Worm (Caenorhabditis elegans) whole organism, late embryonic: ENCODE measurements around the gene F42A9.17.

Source experiments
- C08G9.2 ChIP-seq: sonication (generic microtip); optimal IDR thresholded peaks from 2 replicates; lab custom pipeline; 2016; ENCODE audit warnings: mild to moderate bottlenecking, missing genetic modification characterization, moderate library complexity, missing compliant biosample characterization
- F13H6.1 ChIP-seq: sonication (generic microtip); optimal IDR thresholded peaks from 2 replicates; lab custom pipeline; 2016; ENCODE audit warnings: missing genetic modification characterization, missing compliant biosample characterization
- K02D7.2 ChIP-seq: sonication (generic microtip); optimal IDR thresholded peaks from 2 replicates; lab custom pipeline; 2017; ENCODE audit warnings: mild to moderate bottlenecking, missing genetic modification characterization, missing compliant biosample characterization
- K09A11.1 ChIP-seq: sonication (generic microtip); optimal IDR thresholded peaks from 2 replicates; lab custom pipeline; 2017; ENCODE audit warnings: antibody characterized with exemption, mild to moderate bottlenecking, missing genetic modification characterization, missing compliant biosample characterization; ENCODE audit not compliant: insufficient read depth
- Y22D7AL.16 ChIP-seq: sonication (generic microtip); optimal IDR thresholded peaks from 2 replicates; lab custom pipeline; 2016; ENCODE audit warnings: missing genetic modification characterization, missing compliant biosample characterization
- ahr-1 ChIP-seq: sonication (generic microtip); optimal IDR thresholded peaks from 2 replicates; lab custom pipeline; 2016; ENCODE audit warnings: missing genetic modification characterization, missing compliant biosample characterization
- ama-1 ChIP-seq: fragments of 150-350 bp; optimal IDR thresholded peaks from 2 replicates; lab custom pipeline; 2014
- ceh-14 ChIP-seq: sonication (generic microtip); optimal IDR thresholded peaks from 2 replicates; lab custom pipeline; 2016; ENCODE audit warnings: missing genotype, missing genetic modification characterization, missing compliant biosample characterization
- ceh-18 ChIP-seq: sonication (generic microtip); optimal IDR thresholded peaks from 2 replicates; lab custom pipeline; 2016; ENCODE audit warnings: missing genetic modification characterization, missing compliant biosample characterization
- ceh-2 ChIP-seq: sonication (generic microtip); optimal IDR thresholded peaks from 2 replicates; lab custom pipeline; 2016; ENCODE audit warnings: missing genotype, missing genetic modification characterization, missing compliant biosample characterization
- ceh-24 ChIP-seq: sonication (generic microtip); optimal IDR thresholded peaks from 2 replicates; lab custom pipeline; 2016; ENCODE audit warnings: mild to moderate bottlenecking, missing genetic modification characterization, missing compliant biosample characterization
- ceh-30 ChIP-seq: fragments of 150-350 bp; optimal IDR thresholded peaks from 2 replicates; lab custom pipeline; 2014; ENCODE audit warnings: missing biosample characterization, missing genetic modification characterization
- ceh-48 ChIP-seq: sonication (generic microtip); optimal IDR thresholded peaks from 2 replicates; lab custom pipeline; 2016; ENCODE audit warnings: missing genetic modification characterization, inconsistent platforms, missing compliant biosample characterization
- ceh-6 ChIP-seq: fragments of 200-800 bp; sonication (Bioruptor generic); optimal IDR thresholded peaks from 2 replicates; lab custom pipeline; 2018; ENCODE audit warnings: mild to moderate bottlenecking, missing genetic modification characterization, missing compliant biosample characterization
- dmd-4 ChIP-seq: sonication (generic microtip); optimal IDR thresholded peaks from 2 replicates; lab custom pipeline; 2016; ENCODE audit warnings: borderline replicate concordance, missing genetic modification characterization, missing compliant biosample characterization
- elt-2 ChIP-seq: sonication (generic microtip); optimal IDR thresholded peaks from 2 replicates; lab custom pipeline; 2016; ENCODE audit warnings: missing genetic modification reagents, missing genetic modification characterization, missing compliant biosample characterization
- elt-4 ChIP-seq: sonication (generic microtip); optimal IDR thresholded peaks from 2 replicates; lab custom pipeline; 2016; ENCODE audit warnings: missing genetic modification characterization, missing compliant biosample characterization
- ets-4 ChIP-seq: sonication (generic microtip); optimal IDR thresholded peaks from 2 replicates; lab custom pipeline; 2016; ENCODE audit warnings: missing genetic modification characterization, missing compliant biosample characterization
- eyg-1 ChIP-seq: sonication (generic microtip); optimal IDR thresholded peaks from 2 replicates; lab custom pipeline; 2016; ENCODE audit warnings: missing genotype, missing genetic modification characterization, missing compliant biosample characterization
- fkh-10 ChIP-seq: fragments of 150-350 bp; optimal IDR thresholded peaks from 2 replicates; lab custom pipeline; 2014; ENCODE audit warnings: missing biosample characterization, missing genetic modification reagents, missing genetic modification characterization
- gmeb-2 ChIP-seq: sonication (generic microtip); optimal IDR thresholded peaks from 2 replicates; lab custom pipeline; 2016; ENCODE audit warnings: missing genetic modification characterization, inconsistent platforms, missing compliant biosample characterization
- hlh-13 ChIP-seq: fragments of 200-800 bp; sonication (Bioruptor generic); optimal IDR thresholded peaks from 2 replicates; lab custom pipeline; 2018; ENCODE audit warnings: mild to moderate bottlenecking, missing genetic modification characterization, missing compliant biosample characterization
- hlh-15 ChIP-seq: sonication (generic microtip); optimal IDR thresholded peaks from 2 replicates; lab custom pipeline; 2016; ENCODE audit warnings: missing genetic modification characterization, missing compliant biosample characterization
- hlh-6 ChIP-seq: sonication (generic microtip); optimal IDR thresholded peaks from 2 replicates; lab custom pipeline; 2016; ENCODE audit warnings: missing genotype, missing genetic modification characterization, missing compliant biosample characterization
- hlh-8 ChIP-seq: sonication (generic microtip); optimal IDR thresholded peaks from 2 replicates; lab custom pipeline; 2016; ENCODE audit warnings: missing genotype, missing genetic modification characterization, missing compliant biosample characterization
- lim-6 ChIP-seq: sonication (generic microtip); optimal IDR thresholded peaks from 2 replicates; lab custom pipeline; 2016; ENCODE audit warnings: missing genetic modification characterization, missing compliant biosample characterization
- mec-3 ChIP-seq: sonication (generic microtip); optimal IDR thresholded peaks from 2 replicates; lab custom pipeline; 2016; ENCODE audit warnings: borderline replicate concordance, missing genetic modification characterization, missing compliant biosample characterization
- nfya-1 ChIP-seq: sonication (generic microtip); optimal IDR thresholded peaks from 2 replicates; lab custom pipeline; 2017; ENCODE audit warnings: missing genetic modification characterization, mild to moderate bottlenecking, missing compliant biosample characterization, antibody characterized with exemption, moderate library complexity
- pag-3 ChIP-seq: sonication (generic microtip); optimal IDR thresholded peaks from 2 replicates; lab custom pipeline; 2016; ENCODE audit warnings: missing compliant biosample characterization, missing genetic modification characterization, borderline replicate concordance
- pros-1 ChIP-seq: fragments of 150-350 bp; optimal IDR thresholded peaks from 2 replicates; lab custom pipeline; 2014; ENCODE audit warnings: missing biosample characterization, missing genetic modification reagents, missing genetic modification characterization
- ref-2 ChIP-seq: sonication (generic microtip); optimal IDR thresholded peaks from 2 replicates; lab custom pipeline; 2016; ENCODE audit warnings: missing genetic modification characterization, missing compliant biosample characterization
- rnt-1 ChIP-seq: sonication (generic microtip); optimal IDR thresholded peaks from 2 replicates; lab custom pipeline; 2016; ENCODE audit warnings: missing genetic modification characterization, missing compliant biosample characterization
- sox-2 ChIP-seq: fragments of 200-800 bp; sonication (Bioruptor generic); IDR thresholded peaks from 2 replicates; pipeline ENCODE4 v1.3.6; 2022; ENCODE audit warnings: missing genetic modification reagents, missing genetic modification characterization, missing compliant biosample characterization
- sox-4 ChIP-seq: sonication (generic microtip); optimal IDR thresholded peaks from 2 replicates; lab custom pipeline; 2017; ENCODE audit warnings: mild to moderate bottlenecking, missing genetic modification characterization, inconsistent platforms, missing compliant biosample characterization
- unc-42 ChIP-seq: sonication (generic microtip); optimal IDR thresholded peaks from 2 replicates; lab custom pipeline; 2016; ENCODE audit warnings: missing genotype, missing genetic modification characterization, missing compliant biosample characterization
- unc-55 ChIP-seq: sonication (generic microtip); optimal IDR thresholded peaks from 2 replicates; lab custom pipeline; 2017; ENCODE audit warnings: missing biosample characterization, missing genetic modification reagents, missing genetic modification characterization
- unc-86 ChIP-seq: sonication (generic microtip); optimal IDR thresholded peaks from 2 replicates; lab custom pipeline; 2016; ENCODE audit warnings: missing genetic modification characterization, missing compliant biosample characterization
- zip-5 ChIP-seq: sonication (generic microtip); optimal IDR thresholded peaks from 2 replicates; lab custom pipeline; 2016; ENCODE audit warnings: missing genetic modification characterization, missing compliant biosample characterization
- ztf-16 ChIP-seq: sonication (generic microtip); optimal IDR thresholded peaks from 2 replicates; lab custom pipeline; 2017; ENCODE audit warnings: missing genetic modification characterization, missing compliant biosample characterization

F42A9.17 gene

ce11 chrIV:8614680-8615079 lies 2.9 kb upstream of the F42A9.17 start, which contains the start of gene cyp-33E3:
TSS of gene cyp-33E3 (plus strand) at chrIV:8614995.
- TF ChIP-seq K02D7.2, result no peak
- no peak for TF ChIP-seq ceh-2 (tag; lab: Kevin White, UChicago)
- TF ChIP-seq ceh-48 (tag; lab: Kevin White, UChicago), result no peak
- no peak for TF ChIP-seq zip-5 (tag; lab: Kevin White, UChicago)
- no peak for TF ChIP-seq Y22D7AL.16 (tag; lab: Kevin White, UChicago)
- no peak for TF ChIP-seq dmd-4 (tag; lab: Kevin White, UChicago)
- no peak for TF ChIP-seq elt-4 (tag; lab: Kevin White, UChicago)
- no peak for TF ChIP-seq ceh-18 (tag; lab: Kevin White, UChicago)
- no peak for TF ChIP-seq pag-3
- no peak for TF ChIP-seq ceh-6 (GFP tag; lab: Kevin White, UChicago)

DNA sequence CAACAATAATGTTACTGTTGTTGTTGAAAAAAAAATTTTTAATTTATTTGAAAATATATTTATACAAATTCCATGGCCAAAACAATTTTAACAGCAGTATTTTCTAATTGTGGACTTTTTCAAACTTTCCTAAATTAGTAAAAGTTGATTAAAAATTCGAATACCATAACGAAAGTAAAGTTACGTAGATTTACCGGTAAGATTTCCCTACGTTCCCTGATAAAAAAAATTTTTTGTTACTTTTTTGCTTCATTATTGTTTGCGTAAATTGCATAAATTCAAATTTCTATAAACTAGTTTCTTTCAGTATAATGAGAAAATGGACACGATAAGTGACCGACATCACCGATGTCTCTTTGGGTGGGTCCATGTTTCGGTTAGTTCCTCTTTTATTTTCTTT lies 2.8 kb downstream of the F42A9.17 start, which contains the start of gene F42A9.6:
TSS of gene F42A9.6 (plus strand) at position 301 of the 400 bp plus-strand sequence.
- TF ChIP-seq unc-55 (GFP tag; lab: Kevin White, UChicago) (no peak), ceh-30 (tag; lab: Kevin White, UChicago) (no peak), ceh-24 (tag; lab: Kevin White, UChicago) (no peak), sox-2 (GFP tag; lab: Robert Waterston, UW) (no peak), ahr-1 (tag; lab: Kevin White, UChicago) (no peak), nfya-1 (tag; lab: Kevin White, UChicago) (no peak), ceh-48 (tag; lab: Kevin White, UChicago) (no peak), hlh-15 (tag; lab: Kevin White, UChicago) (no peak), hlh-6 (tag; lab: Kevin White, UChicago) (no peak)
- TF ChIP-seq, all 69 proteins: peak for 0

- TF ChIP-seq ceh-48 (tag; lab: Kevin White, UChicago) (no peak), ztf-16 (tag; lab: Kevin White, UChicago) (no peak), sox-4 (no peak), unc-42 (tag; lab: Kevin White, UChicago) (no peak), ref-2 (tag; lab: Kevin White, UChicago) (no peak), F13H6.1 (tag; lab: Kevin White, UChicago) (no peak), lim-6 (tag; lab: Kevin White, UChicago) (no peak), hlh-8 (tag; lab: Kevin White, UChicago) (no peak), K09A11.1 (no peak), C08G9.2 (no peak), unc-86 (no peak), ama-1 (no peak), eyg-1 (tag; lab: Kevin White, UChicago) (no peak), gmeb-2 (tag; lab: Kevin White, UChicago) (no peak), mec-3 (tag; lab: Kevin White, UChicago) (no peak), elt-4 (tag; lab: Kevin White, UChicago) (no peak), fkh-10 (GFP tag; lab: Kevin White, UChicago) (no peak), ceh-14 (tag; lab: Kevin White, UChicago) (no peak)
Observed at ce11 chrIV:8608204-8608603, 3.5 kb downstream of the F42A9.17 start.

ce11 chrIV:8605217-8605616 lies 6.5 kb downstream of the F42A9.17 start:
- no peak for TF ChIP-seq ceh-2 (tag; lab: Kevin White, UChicago)
- peak; percentile 16 for TF ChIP-seq unc-55 (GFP tag; lab: Kevin White, UChicago)
- TF ChIP-seq ceh-18 (tag; lab: Kevin White, UChicago), result peak; percentile 63
- TF ChIP-seq, all 69 proteins: peak for 2

DNA sequence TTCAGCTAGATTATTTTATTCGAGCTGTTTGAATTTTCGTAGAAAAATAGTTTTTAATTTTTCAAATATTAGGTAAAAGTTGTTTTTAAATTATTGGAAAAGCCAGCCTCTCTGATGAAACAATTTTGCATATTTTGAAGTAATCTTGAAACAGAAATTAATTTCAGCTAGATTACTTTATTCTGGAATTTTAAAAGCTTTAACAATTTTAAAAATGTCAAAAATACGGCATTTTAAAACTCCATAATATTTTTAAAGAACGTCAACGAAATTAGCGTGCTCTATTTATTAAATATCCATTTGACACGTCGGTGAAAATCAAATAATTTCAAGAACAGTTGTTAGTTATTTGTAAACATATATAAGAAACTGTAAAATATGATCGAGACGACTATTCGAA lies 8.9 kb downstream of the F42A9.17 start, which contains the start of gene Y59H11AR.10:
TSS of gene Y59H11AR.10 (plus strand) at position 301 of the 400 bp plus-strand sequence.
- TF ChIP-seq ref-2 (tag; lab: Kevin White, UChicago) (no peak), Y22D7AL.16 (tag; lab: Kevin White, UChicago) (no peak), elt-2 (tag; lab: Kevin White, UChicago) (no peak), pros-1 (tag; lab: Kevin White, UChicago) (no peak), unc-86 (no peak), ets-4 (tag; lab: Kevin White, UChicago) (no peak), hlh-13 (GFP tag; lab: Kevin White, UChicago) (no peak), ceh-48 (tag; lab: Kevin White, UChicago) (no peak), pag-3 (no peak), unc-55 (GFP tag; lab: Kevin White, UChicago) (no peak), rnt-1 (tag; lab: Kevin White, UChicago) (no peak)
